Worm (Caenorhabditis elegans) whole organism, L3 larva: ENCODE data around the gene C44B7.5.

ENCODE experiments used
- ZK546.5 ChIP-seq: sonication (generic microtip); optimal IDR thresholded peaks from 2 replicates; lab custom pipeline; 2017; ENCODE audit warnings: missing biosample characterization, missing genetic modification characterization
- egl-27 ChIP-seq: sonication (generic microtip); optimal IDR thresholded peaks from 4 replicates; lab custom pipeline; 2017; ENCODE audit warnings: missing biosample characterization, missing genetic modification reagents, missing genetic modification characterization
- elt-1 ChIP-seq: fragments of 150-350 bp; optimal IDR thresholded peaks from 2 replicates; lab custom pipeline; 2014; ENCODE audit warnings: missing biosample characterization, missing genetic modification characterization
- fkh-10 ChIP-seq: sonication (generic microtip); optimal IDR thresholded peaks from 2 replicates; lab custom pipeline; 2017; ENCODE audit warnings: missing biosample characterization, missing genetic modification reagents, missing genetic modification characterization
- jun-1 ChIP-seq: fragments of 150-350 bp; optimal IDR thresholded peaks from 2 replicates; lab custom pipeline; 2014; ENCODE audit warnings: missing biosample characterization, missing genetic modification reagents, missing genetic modification characterization
- lin-39 ChIP-seq: fragments of 150-350 bp; optimal IDR thresholded peaks from 2 replicates; lab custom pipeline; 2018; ENCODE audit warnings: missing biosample characterization, missing genetic modification reagents, missing genetic modification characterization
- ztf-11 ChIP-seq: fragments of 150-350 bp; optimal IDR thresholded peaks from 2 replicates; lab custom pipeline; 2014; ENCODE audit warnings: missing biosample characterization, missing genetic modification characterization
- ztf-4 ChIP-seq: fragments of 150-350 bp; optimal IDR thresholded peaks from 2 replicates; lab custom pipeline; 2014; ENCODE audit warnings: missing biosample characterization, missing genetic modification characterization

ce11 chrII:6880067-6880466, 7.7 kb upstream of the C44B7.5 start, which contains the start of gene C44B7.7:
- TF ChIP-seq lin-39 (no peak), jun-1 (tag; lab: Kevin White, UChicago) (no peak), elt-1 (no peak), egl-27 (tag; lab: Kevin White, UChicago) (no peak), ztf-4 (no peak), ztf-11 (tag; lab: Kevin White, UChicago) (no peak), fkh-10 (GFP tag; lab: Kevin White, UChicago) (no peak), ZK546.5 (tag; lab: Kevin White, UChicago) (no peak)
